Worm (Caenorhabditis elegans): ENCODE data around the gene K07H8.12.

- TF ChIP-seq dmd-4 (tag; optimal IDR thresholded peaks at IDR 0.05) = no peak
- no peak for TF ChIP-seq nhr-21 (tag; optimal IDR thresholded peaks at IDR 0.05)
- no peak for TF ChIP-seq nhr-25 (tag; optimal IDR thresholded peaks at IDR 0.05)
- no peak for TF ChIP-seq ama-1 (optimal IDR thresholded peaks at IDR 0.05)
- no peak for TF ChIP-seq lin-11 (tag; optimal IDR thresholded peaks at IDR 0.05)
- no peak for TF ChIP-seq sem-4 (tag; optimal IDR thresholded peaks at IDR 0.05)
- TF ChIP-seq nhr-10 (tag; optimal IDR thresholded peaks at IDR 0.05) = no peak
These were observed 16.6 kb downstream of the K07H8.12 start, which contains the start of gene K07H8.7 for ce11 chrIV:8259904-8260303.
